Worm (Caenorhabditis elegans): ENCODE data around the gene col-34.

ce11 chrIV:4270925-4271324 lies 26.5 kb upstream of the col-34 start, which contains the start of gene F36A4.2:
- no peak for TF ChIP-seq ama-1 (optimal IDR thresholded peaks at IDR 0.05)
- TF ChIP-seq tbx-37 (GFP tag; conservative IDR thresholded peaks at IDR 0.05) = no peak
- no peak for TF ChIP-seq flt-1 (GFP tag; IDR thresholded peaks at IDR 0.05)
- no peak for TF ChIP-seq hnd-1 (tag; optimal IDR thresholded peaks at IDR 0.05)
- TF ChIP-seq ets-7 (tag; optimal IDR thresholded peaks at IDR 0.05) = no peak
- no peak for TF ChIP-seq ceh-36 (tag; optimal IDR thresholded peaks at IDR 0.05)

Measured in whole organism, early embryonic.